Fruit fly (Drosophila melanogaster) whole organism, embryonic: ENCODE results near the gene mRpL24.

Experiments used
- CG32767 ChIP-seq: fragments of 200-800 bp; sonication (Bioruptor generic); IDR thresholded peaks from 2 replicates; pipeline ENCODE4 v1.3.6; 2022; ENCODE audit warnings: missing biosample characterization, missing genetic modification characterization
- CG6254 ChIP-seq: fragments of 200-800 bp; sonication (Bioruptor generic); optimal IDR thresholded peaks from 3 replicates; lab custom pipeline; 2017; ENCODE audit warnings: mild to moderate bottlenecking, missing biosample characterization, missing genetic modification reagents, missing genetic modification characterization
- Rx ChIP-seq: fragments of 200-800 bp; sonication (Bioruptor generic); IDR thresholded peaks from 2 replicates; pipeline ENCODE4 v1.3.6; 2022; ENCODE audit warnings: missing biosample characterization, missing genetic modification characterization
- dpn ChIP-seq, 2 experiments: fragments of 200-800 bp; sonication (Bioruptor generic); optimal IDR thresholded peaks; 3 replicates each; lab custom pipeline; 2016; ENCODE audit warnings: missing biosample characterization in 2 of 2, missing genetic modification characterization in 2 of 2
- en ChIP-seq: fragments of 200-800 bp; sonication (Bioruptor generic); optimal IDR thresholded peaks from 2 replicates; lab custom pipeline; 2016; ENCODE audit warnings: missing biosample characterization, missing genetic modification characterization
- ewg ChIP-seq: fragments of 200-800 bp; sonication (Bioruptor generic); optimal IDR thresholded peaks from 3 replicates; lab custom pipeline; 2017; ENCODE audit warnings: mild to moderate bottlenecking, missing biosample characterization, missing genetic modification reagents, missing genetic modification characterization
- gcm2 ChIP-seq: fragments of 200-800 bp; sonication (Bioruptor generic); optimal IDR thresholded peaks from 2 replicates; lab custom pipeline; 2016; ENCODE audit warnings: missing biosample characterization, missing genetic modification characterization
- luna ChIP-seq: fragments of 200-800 bp; sonication (Bioruptor generic); optimal IDR thresholded peaks from 2 replicates; lab custom pipeline; 2016; ENCODE audit warnings: missing biosample characterization, missing genetic modification characterization
- row ChIP-seq: fragments of 200-800 bp; sonication (Bioruptor generic); IDR thresholded peaks from 3 replicates; pipeline ENCODE4 v1.3.6; 2022; ENCODE audit warnings: missing biosample characterization, missing genetic modification characterization

DNA sequence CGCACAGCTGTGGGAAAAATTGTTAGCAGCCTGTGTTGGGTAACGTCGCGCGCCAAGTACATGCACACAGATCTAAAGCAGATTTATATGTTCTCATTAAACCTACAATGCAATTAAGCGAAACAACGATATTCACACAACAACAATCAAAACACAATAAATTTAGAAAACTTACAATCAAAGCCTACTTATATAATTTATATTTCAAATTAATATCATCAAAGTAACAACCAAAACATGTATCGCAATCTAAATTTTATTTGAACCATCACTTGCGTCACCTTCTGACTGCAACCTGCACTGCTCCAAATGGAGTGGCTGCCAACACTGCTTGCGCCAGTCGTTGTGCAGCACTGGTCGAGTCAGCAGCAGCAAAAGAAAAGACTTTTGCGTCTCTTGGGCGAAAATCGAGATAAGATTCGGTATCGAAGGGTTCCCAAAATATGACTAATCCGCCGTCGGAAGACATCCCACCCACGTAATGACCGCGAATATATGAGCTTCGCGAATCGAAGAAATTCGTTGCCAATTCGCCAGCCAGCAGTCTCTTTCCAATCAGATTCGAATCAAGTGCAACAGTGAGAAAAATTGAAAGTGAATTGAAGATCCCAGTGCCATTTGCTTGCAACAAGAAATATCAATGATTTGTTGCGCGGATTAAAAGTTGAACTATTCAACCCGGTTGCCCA lies 36.3 kb upstream of the mRpL24 start, which contains the start of the genes CG8892 and CG34126:
- TF ChIP-seq en (GFP tag; lab: Kevin White, UChicago): peak; percentile 91
- TF ChIP-seq luna (GFP tag; lab: Kevin White, UChicago): peak; percentile 87
- TF ChIP-seq CG32767 (GFP tag; lab: Robert Waterston, UW): peak; percentile 93
- TF ChIP-seq Rx (GFP tag; lab: Robert Waterston, UW): peak; percentile 93
- peak; percentile 89 for TF ChIP-seq CG6254 (GFP tag; lab: Kevin White, UChicago)
- TF ChIP-seq gcm2: peak; percentile 93
- peak; percentile 98 for TF ChIP-seq dpn (GFP tag; optimal IDR thresholded peaks at IDR 0.05; lab: Kevin White, UChicago)
- peak; percentile 95 for TF ChIP-seq ewg (GFP tag; lab: Kevin White, UChicago)
- peak; percentile 98 for TF ChIP-seq row
